Fruit fly (Drosophila melanogaster): ENCODE measurements around the gene Appl.
A peak's percentile ranks its signal among the peaks of the same experiment; 100 is the strongest.
"Not testable (repeated sequence)": the region's sequence is repeated elsewhere in the genome, so short reads cannot be mapped to it uniquely, and the experiment has no call there.

The Appl gene

DNA sequence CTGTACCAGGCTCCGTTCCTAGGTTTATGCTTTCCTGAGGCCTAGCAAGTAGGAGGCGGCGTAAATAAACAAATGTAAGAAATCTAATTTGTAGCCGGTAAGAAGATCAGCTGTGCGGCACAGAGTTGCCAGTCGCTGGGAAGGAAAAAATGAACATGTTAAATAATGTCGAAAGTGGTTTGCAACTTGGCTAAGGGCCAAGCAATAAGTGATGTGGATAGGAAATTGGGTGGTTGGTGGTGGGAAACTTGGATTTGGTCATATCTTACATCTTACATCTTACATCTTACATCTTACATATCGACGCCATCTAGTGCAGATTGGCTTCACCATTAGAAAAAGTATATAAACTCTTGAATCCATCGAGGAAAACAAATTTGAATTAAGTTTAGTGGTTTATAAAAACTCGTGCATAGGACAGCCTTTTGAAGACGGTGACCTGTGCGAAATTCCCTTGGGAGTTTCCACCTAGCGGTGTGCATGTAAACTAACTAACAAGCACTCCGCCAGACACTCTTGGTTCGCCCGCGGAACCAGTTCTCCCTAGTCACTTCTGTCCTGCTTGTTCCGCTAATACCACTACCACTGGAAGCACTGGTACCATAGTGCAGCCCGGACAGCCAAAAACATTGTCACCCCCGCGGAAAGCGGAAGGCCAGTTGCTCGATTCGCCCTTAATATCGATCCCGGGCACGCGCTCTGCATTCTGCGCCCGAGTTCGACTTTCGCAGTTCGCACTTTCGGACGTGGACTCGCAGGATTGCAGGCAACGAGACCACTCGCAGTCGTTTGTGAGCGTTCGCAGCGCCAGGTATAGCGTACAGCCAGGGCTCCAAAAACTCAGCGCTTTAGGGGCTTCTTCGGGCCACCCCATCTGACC, at the start of gene Appl, which contains the start of gene CG4293:
Gene Appl, plus strand, starts transcription at position 778 of the 880 bp plus-strand sequence.
Gene CG4293, minus strand, starts transcription at position 568 of the 880 bp plus-strand sequence.
- TF ChIP-seq CG8478 (optimal IDR thresholded peaks at IDR 0.05) = no peak
- TF ChIP-seq CTCF (optimal IDR thresholded peaks at IDR 0.05) = peak; percentile 87 to 95

DNA sequence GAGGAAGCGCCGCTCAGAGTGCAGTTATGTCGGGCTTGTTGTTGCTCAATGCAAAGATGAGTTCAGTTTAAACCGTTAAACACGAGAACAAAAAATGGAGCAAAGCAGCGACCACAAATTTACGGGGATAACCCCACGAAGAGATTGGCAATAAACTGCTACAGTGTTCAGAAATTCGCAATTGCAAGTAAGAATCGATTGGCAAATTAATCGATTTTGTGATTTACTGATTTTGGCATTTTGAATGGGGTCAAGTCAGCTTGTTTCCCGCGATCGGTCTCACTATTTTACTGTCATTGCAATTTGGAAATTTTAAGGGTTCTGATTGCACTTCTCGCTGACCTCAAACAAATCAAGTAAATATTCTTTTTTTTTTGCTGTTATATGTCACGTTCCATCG, 48.7 kb upstream of the Appl start, which contains the start of gene CG3176:
Gene CG3176, plus strand, starts transcription at position 221 of the 400 bp plus-strand sequence.
- not testable (repeated sequence) for TF ChIP-seq CTCF, CG8478 (optimal IDR thresholded peaks at IDR 0.05)

DNA sequence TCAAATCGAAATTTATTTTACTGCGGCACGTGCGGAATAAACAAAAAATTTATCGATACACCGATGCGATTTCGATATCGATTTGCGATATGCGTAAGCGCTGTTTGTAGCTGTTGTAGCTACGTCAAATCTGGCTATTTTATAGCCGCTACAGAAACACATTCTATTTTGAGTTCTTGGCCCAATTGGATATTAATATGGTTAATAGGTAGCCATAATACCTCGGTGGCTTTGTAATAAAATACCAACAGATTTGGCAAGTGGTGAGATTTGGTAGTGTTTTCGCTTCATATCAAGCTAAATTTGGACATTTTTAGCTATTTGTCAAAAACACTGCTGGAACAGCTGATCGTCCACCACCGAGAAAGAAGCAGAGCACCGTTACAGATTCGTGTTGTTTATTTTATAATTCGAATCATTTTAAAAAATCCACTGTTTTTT, 42.8 kb upstream of the Appl start, which contains the start of the genes CG18273 and CG3156:
Gene CG18273, minus strand, starts transcription at position 65 of the 441 bp plus-strand sequence.
Gene CG3156, plus strand, starts transcription at position 362 of the 441 bp plus-strand sequence.
- no peak for TF ChIP-seq CTCF (optimal IDR thresholded peaks at IDR 0.05)
- no peak for TF ChIP-seq CG8478 (optimal IDR thresholded peaks at IDR 0.05)

DNA sequence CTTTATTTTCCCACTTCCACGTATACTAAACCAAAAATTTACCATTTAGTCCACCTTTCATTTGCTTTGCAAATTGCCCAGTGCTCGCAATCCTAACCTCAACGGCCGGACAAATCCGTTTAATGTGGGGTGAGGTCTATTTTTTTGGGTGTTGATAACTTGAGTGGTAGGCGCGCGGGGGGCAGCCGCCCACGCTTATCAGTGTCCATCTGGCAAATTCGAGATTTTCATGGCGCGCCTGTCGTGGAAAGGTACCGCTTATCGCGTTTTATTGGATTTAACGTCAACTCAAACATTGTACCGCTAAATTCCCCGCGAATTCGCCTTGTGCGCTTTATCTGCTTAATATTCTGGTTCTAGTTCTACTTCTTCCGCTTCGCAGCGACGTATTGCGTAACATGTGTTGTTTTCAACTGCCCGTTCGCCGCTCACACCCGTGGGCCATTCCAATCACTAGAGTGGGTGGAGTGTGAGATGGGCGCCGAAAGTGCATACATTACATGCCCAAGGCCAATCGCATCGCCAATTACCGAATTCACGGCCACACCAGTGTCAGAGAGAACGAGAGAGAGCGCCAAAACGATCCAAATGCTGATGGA, 37.5 kb upstream of the Appl start:
- TF ChIP-seq CTCF (optimal IDR thresholded peaks at IDR 0.05) (no peak), CG8478 (optimal IDR thresholded peaks at IDR 0.05) (no peak)

DNA sequence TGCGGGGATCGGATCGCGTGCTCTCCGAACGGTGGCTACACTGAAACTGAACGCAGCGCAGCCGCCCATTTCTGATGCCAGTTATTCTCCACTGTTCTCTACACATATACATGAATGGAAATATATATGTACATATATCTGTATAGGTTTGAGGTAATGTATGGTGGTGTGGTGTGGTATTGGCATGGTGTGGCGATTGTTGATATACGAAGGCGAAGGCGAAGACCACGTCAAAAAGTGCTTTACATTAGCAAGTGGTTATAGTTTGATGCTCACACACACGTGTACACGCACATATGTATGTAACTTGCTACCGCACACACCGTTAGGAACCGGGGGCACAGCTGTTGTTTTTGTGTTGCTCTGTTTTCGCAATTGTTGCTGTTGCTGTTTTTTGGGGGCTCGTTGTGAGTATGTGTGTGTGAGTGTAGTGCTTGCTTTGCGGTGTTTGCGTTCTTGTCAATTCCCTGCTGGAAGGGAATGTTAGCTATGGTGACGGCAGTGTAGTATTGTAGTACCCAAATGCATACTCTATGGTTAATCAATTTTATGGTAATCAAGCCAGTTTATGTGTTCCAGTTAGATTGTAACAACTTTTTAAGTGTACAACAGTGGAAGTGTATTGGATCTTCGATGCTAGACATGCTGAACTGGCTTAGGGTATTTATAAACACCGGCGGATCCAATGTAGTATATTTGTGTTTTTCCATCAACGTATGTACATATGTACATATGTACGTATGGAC, 36.7 kb upstream of the Appl start, which contains the start of gene CG17896:
Gene CG17896, minus strand, starts transcription at position 51 of the 746 bp plus-strand sequence.
- TF ChIP-seq CG8478 (optimal IDR thresholded peaks at IDR 0.05) (no peak), CTCF (optimal IDR thresholded peaks at IDR 0.05) (no peak)

DNA sequence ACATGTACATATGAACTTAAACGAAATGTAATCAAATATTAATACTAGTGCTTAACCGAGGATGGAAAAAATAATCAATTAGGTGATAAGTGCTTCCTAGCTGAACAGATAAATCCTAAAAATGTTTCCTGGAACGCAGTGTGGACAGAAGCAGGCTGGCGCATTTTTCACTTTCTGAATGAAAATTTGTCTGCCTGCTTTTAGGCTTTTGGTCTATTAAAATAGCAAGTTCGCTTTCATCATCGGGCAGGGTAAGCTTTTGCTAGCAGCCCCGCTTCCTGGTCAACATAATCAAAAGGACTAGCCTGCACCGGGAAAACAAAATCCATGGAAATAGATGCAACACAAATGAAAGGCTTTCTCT, 36.1 kb upstream of the Appl start:
- TF ChIP-seq CTCF (optimal IDR thresholded peaks at IDR 0.05) = no peak
- no peak for TF ChIP-seq CG8478 (optimal IDR thresholded peaks at IDR 0.05)

DNA sequence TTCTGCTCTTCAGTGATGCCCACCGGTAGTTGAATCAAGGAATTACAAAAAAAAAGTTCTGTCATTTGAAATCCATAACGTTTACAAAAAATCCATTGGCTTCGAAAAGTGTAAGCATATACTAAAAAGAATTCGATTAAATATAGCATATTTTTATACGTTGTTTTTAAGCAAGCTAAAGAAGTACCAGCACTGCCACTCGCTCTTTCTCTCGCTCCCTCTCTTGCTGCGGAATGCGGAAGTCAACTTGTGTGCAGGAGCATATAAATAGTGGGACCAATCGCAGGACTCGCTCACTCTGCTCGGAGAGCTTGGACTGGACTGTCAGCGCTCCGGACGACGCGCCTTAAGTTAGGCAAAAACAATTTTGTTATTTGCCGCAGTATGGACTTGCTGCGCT, 35.7 kb upstream of the Appl start, which contains the start of gene CG17778:
Gene CG17778, plus strand, starts transcription at position 8 of the 400 bp plus-strand sequence.
- no peak for TF ChIP-seq CG8478 (optimal IDR thresholded peaks at IDR 0.05)
- TF ChIP-seq CTCF (optimal IDR thresholded peaks at IDR 0.05) = no peak

DNA sequence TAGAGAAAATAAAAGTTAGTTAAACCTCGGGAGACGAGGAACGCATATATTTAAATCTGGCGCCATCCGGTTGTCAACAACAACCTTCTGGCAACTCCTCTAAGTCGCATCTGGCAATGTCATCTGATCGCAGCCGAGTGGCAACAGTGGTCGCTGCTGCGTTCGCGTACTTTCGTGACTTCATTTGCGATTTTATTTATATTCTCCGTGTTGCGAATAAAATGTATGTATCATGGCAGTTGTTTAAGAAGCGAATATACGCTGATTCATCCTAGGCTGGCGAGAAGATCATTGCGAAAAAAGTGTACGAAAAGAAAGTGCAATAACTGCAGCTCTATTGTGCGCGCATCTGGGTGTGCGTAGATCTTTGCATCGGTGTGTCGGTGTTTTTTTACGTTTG, 34.0 kb upstream of the Appl start, which contains the start of gene svr:
Gene svr, plus strand, starts transcription at position 121 of the 400 bp plus-strand sequence.
- TF ChIP-seq CG8478 (optimal IDR thresholded peaks at IDR 0.05) = no peak
- TF ChIP-seq CTCF (optimal IDR thresholded peaks at IDR 0.05) = peak; percentile 29 to 51

DNA sequence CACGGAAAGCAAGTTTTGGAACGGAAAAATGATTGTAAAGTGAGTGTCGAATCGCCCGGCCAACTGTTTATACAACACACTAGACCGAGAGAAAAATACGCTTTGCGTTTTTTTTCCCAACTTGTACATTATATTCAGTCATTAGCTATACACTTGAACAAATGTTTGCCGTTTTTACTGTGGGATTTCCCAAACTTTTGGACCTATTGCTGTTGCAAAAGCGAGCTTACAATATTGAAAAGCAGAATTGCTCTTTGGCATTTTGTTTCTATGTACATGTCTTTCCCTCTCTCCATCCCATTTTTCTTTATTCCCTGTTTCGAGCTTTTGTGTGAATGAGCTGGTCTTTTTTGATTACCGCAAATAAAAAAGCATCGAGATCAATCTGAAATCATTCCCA, 32.9 kb upstream of the Appl start:
- TF ChIP-seq CG8478 (optimal IDR thresholded peaks at IDR 0.05) (no peak), CTCF (optimal IDR thresholded peaks at IDR 0.05) (no peak)

DNA sequence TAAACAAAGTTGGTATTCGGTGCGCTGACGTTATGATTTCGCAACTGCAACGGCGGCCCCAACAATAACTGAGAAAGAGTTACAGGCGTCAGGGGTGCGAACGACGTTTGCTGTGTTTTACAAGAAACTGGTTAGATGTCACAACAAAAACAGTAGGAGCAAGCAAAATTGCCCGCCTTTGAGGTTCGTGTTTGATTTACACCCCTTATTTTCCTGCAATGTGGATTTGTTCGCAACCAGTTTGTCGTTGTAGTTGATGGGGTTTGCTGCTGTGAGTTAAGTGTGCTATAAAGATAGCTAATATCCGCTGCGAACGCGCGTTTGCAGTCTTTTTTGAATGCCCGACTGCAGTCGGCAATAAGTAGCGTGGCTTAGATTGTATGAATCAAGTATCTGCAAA, 31.9 kb upstream of the Appl start:
- no peak for TF ChIP-seq CTCF (optimal IDR thresholded peaks at IDR 0.05)

DNA sequence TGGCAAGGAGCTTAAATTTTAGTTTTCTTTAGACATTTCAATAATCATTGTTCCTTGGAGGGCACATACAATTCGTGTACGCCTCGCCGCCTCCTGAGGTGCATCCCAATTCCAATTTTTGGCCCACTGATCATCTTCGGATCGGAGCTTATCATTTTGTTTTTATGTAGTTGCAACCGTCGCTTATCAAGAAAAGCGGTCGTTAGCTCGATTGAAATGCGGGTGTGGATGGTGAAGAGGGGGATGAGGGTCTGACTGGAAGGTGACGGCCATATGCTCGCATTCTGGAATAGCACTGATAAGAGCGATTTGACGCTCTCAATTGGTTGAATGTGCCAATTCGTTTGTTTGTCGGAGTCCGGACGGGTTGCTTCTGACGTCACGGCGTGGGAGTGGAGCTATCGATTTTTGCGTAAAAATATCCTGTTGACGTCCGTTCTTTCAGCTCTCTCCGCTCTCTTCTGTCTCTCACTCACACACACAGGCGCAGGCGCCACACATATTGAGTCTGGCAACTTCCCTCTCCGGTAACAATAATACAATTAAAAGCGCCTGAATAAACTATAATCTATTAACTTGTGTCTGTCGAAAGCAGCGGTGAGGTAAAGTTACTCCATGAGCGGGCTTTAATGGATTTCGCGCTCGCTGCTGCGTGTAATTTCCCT, 31.2 kb upstream of the Appl start:
- no peak for TF ChIP-seq CTCF (optimal IDR thresholded peaks at IDR 0.05)
- TF ChIP-seq CG8478 (optimal IDR thresholded peaks at IDR 0.05) = no peak

DNA sequence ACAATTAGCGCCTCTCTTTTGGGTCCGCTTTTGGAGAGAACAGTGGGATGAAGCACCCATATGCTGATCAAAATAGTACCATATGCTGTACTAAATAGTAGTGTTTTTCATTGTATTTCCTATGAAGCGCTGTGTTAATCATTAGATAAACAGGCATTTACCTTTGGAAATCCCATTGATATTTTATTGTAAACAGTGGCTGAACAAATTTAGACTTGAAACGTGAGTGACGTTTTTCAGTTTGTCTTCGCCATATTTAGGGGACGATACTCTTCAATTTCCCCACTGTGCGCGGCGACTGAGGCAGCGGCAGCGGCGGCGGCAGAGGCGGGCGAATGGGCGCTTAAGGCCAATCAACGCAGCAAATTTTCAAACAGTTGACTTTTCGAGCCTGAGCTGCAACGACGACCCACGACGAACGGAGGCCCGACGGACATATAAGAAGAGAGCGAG, 30.7 kb upstream of the Appl start:
- TF ChIP-seq CG8478 (optimal IDR thresholded peaks at IDR 0.05) (no peak), CTCF (optimal IDR thresholded peaks at IDR 0.05) (no peak)

DNA sequence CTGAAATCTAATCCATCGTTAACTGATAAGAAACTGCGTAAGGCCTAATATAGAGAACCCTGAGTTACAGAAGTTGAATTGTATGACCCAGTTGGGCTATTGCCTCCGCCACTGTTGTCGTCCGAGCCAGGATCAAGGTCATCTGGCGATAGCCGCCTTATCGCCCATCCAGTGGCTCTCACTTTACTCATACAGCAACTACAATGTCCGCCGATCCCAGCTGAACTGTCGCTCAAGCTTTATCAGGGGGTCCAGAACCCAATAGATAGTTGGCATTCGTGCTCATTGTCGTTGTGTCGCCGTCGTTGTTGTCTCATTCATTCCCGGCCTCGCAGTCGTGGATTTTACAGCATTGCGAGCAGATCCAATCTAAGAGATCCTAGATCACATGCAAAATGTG, 21.2 kb upstream of the Appl start, which contains the start of gene arg:
Gene arg, plus strand, starts transcription at position 319 of the 400 bp plus-strand sequence.
- TF ChIP-seq CTCF (optimal IDR thresholded peaks at IDR 0.05) = no peak
- no peak for TF ChIP-seq CG8478 (optimal IDR thresholded peaks at IDR 0.05)

DNA sequence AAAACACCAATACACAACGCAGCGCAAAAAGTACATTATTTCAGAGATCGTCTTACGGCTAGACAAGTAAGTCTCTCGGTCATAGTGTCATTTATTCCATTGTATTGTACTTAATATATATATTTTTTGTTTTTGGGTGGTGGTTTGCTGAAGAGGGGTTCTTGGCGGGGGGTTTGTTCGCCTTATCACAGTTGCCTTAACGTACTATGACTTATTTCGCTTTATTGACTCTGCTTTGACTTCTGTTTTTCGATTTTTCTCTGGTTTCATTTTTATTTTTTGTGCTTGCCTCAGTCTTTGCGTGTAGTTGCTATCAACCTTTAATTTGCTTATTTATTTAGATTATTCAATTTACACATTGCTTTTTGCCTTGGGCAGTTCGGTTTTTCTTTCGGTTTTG, 19.8 kb upstream of the Appl start:
- TF ChIP-seq CG8478 (optimal IDR thresholded peaks at IDR 0.05) = no peak
- TF ChIP-seq CTCF (optimal IDR thresholded peaks at IDR 0.05) = no peak
